Worm (Caenorhabditis elegans): ENCODE data around the gene tsp-2.

- no peak for TF ChIP-seq zip-5 (tag; optimal IDR thresholded peaks at IDR 0.05)
- no peak for TF ChIP-seq fkh-6 (tag; optimal IDR thresholded peaks at IDR 0.05)
Observed at ce11 chrIII:8271676-8272225, 34.0 kb upstream of the tsp-2 start, which contains the start of the genes mps-4 and F09G8.10.

All from whole organism, late embryonic.